Comparison of ENCODE assay signal across 2 worm cellular contexts in the genomic region with DNA sequence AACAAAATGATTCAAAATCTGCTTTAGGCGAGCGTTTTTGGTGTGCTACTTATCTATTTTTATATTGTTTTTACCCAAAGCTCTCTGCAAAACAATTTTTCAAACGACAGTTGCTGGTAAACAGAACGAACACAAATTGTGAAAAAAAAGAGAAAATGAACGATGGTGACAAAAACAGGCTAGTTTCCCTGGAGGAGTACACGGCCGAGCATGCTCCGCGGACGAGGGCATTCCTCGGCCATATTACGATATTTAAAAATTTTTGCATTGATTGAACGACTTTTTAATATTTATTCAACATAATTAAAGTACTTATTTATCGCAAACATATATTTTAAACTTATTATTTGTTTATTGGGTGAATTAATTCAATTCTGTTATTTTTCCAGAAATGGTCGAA.
TF ChIP-seq lines count a peak whose summit lies in the region.

Gene tpp-2 (minus strand): TSS at position 157 of the 400 bp plus-strand sequence.
Gene rbbp-5 (plus strand): TSS at position 390 of the 400 bp plus-strand sequence.

TF ChIP-seq in whole organism, L1 larva, 84 proteins besides CTCF, POLR2A, EP300 and RAD21 (continued from another document):
- TF ChIP-seq lir-3 (tag; optimal IDR thresholded peaks at IDR 0.05; lab: Kevin White, UChicago; ENCODE audit: poor library complexity) (peak; percentile 89), dsc-1 (tag; optimal IDR thresholded peaks at IDR 0.05; lab: Kevin White, UChicago) (peak; percentile 74), lin-35 (GFP tag; optimal IDR thresholded peaks at IDR 0.05; lab: Kevin White, UChicago) (peak; percentile 60 to 71), nhr-71 (tag; optimal IDR thresholded peaks at IDR 0.05; lab: Kevin White, UChicago) (peak; percentile 78), alr-1 (tag; optimal IDR thresholded peaks at IDR 0.05; lab: Kevin White, UChicago; ENCODE audit: borderline replicate concordance) (no peak), ces-1 (GFP tag; optimal IDR thresholded peaks at IDR 0.05; lab: Kevin White, UChicago) (no peak), grh-1 (GFP tag; IDR thresholded peaks at IDR 0.05; lab: Robert Waterston, UW) (no peak), unc-62 (GFP tag; optimal IDR thresholded peaks at IDR 0.05; lab: Kevin White, UChicago) (no peak), nhr-19 (GFP tag; conservative IDR thresholded peaks at IDR 0.05; lab: Robert Waterston, UW) (peak; percentile 59), nhr-90 (tag; optimal IDR thresholded peaks at IDR 0.05; lab: Kevin White, UChicago; ENCODE audit: poor library complexity) (peak; percentile 73), fkh-8 (tag; optimal IDR thresholded peaks at IDR 0.05; lab: Kevin White, UChicago) (peak; percentile 53), snu-23 (GFP tag; optimal IDR thresholded peaks at IDR 0.05; lab: Kevin White, UChicago) (peak; percentile 74), ztf-11 (tag; optimal IDR thresholded peaks at IDR 0.05; lab: Kevin White, UChicago) (peak in 1 of 2 experiments; percentile 82), nhr-20 (tag; optimal IDR thresholded peaks at IDR 0.05; lab: Kevin White, UChicago) (peak; percentile 66), pag-3 (tag; optimal IDR thresholded peaks at IDR 0.05; lab: Kevin White, UChicago; ENCODE audit: borderline replicate concordance, insufficient read depth) (no peak), efl-1 (optimal IDR thresholded peaks at IDR 0.05; lab: Kevin White, UChicago) (peak; percentile 70 to 75), efl-1 (GFP tag; optimal IDR thresholded peaks at IDR 0.05 in 1 of 2; lab: Kevin White, UChicago) (peak; percentile 71 to 96), C16A3.4 (tag; optimal IDR thresholded peaks at IDR 0.05; lab: Kevin White, UChicago) (peak; percentile 32), elt-3 (tag; optimal IDR thresholded peaks at IDR 0.05; lab: Kevin White, UChicago) (peak in 1 of 6 experiments; percentile 0), pqm-1 (tag; optimal IDR thresholded peaks at IDR 0.05; lab: Kevin White, UChicago) (no peak), mab-9 (GFP tag; IDR thresholded peaks at IDR 0.05; lab: Robert Waterston, UW) (0 out of 2 replicates have a peak, but pooled peaks have one; percentile 33), ceh-82 (tag; optimal IDR thresholded peaks at IDR 0.05; lab: Kevin White, UChicago) (peak; percentile 33 to 52 (median 42)), lin-14 (GFP tag; optimal IDR thresholded peaks at IDR 0.05; lab: Kevin White, UChicago) (peak; percentile 76), rnt-1 (tag; optimal IDR thresholded peaks at IDR 0.05; lab: Kevin White, UChicago) (peak; percentile 94), egl-13 (tag; optimal IDR thresholded peaks at IDR 0.05; lab: Kevin White, UChicago) (peak; percentile 42), nhr-85 (tag; lab: Kevin White, UChicago) (peak; percentile 82), mdl-1 (tag; optimal IDR thresholded peaks at IDR 0.05; lab: Kevin White, UChicago) (no peak), lin-13 (GFP tag; optimal IDR thresholded peaks at IDR 0.05; lab: Kevin White, UChicago) (peak; percentile 21), ceh-90 (tag; optimal IDR thresholded peaks at IDR 0.05; lab: Kevin White, UChicago) (peak; percentile 80), lin-39 (tag; optimal IDR thresholded peaks at IDR 0.05; lab: Kevin White, UChicago) (no peak), fkh-4 (tag; optimal IDR thresholded peaks at IDR 0.05; lab: Kevin White, UChicago; ENCODE audit: borderline replicate concordance) (peak; percentile 66), swsn-7 (tag; optimal IDR thresholded peaks at IDR 0.05; lab: Kevin White, UChicago) (peak; percentile 60), blmp-1 (tag; optimal IDR thresholded peaks at IDR 0.05; lab: Kevin White, UChicago) (peak; percentile 56), pax-3 (tag; optimal IDR thresholded peaks at IDR 0.05; lab: Kevin White, UChicago) (peak; percentile 45)
TF ChIP-seq in whole organism, L1 larva: peak in this region for 34.

TF ChIP-seq in whole organism, L3 larva, 47 proteins besides CTCF, POLR2A, EP300 and RAD21 (continued from another document):
- TF ChIP-seq nhr-12 (tag; optimal IDR thresholded peaks at IDR 0.05; lab: Kevin White, UChicago), result no peak
- TF ChIP-seq ceh-9 (tag; optimal IDR thresholded peaks at IDR 0.05; lab: Kevin White, UChicago), result no peak
- TF ChIP-seq ZK546.5 (tag; optimal IDR thresholded peaks at IDR 0.05; lab: Kevin White, UChicago), result no peak
- peak; percentile 5 for TF ChIP-seq lsy-12 (tag; optimal IDR thresholded peaks at IDR 0.05; lab: Kevin White, UChicago)
- TF ChIP-seq pha-4 (tag; optimal IDR thresholded peaks at IDR 0.05; lab: Kevin White, UChicago), result no peak
- TF ChIP-seq aly-2 (tag; optimal IDR thresholded peaks at IDR 0.05; lab: Kevin White, UChicago), result no peak
- no peak for TF ChIP-seq ztf-11 (tag; optimal IDR thresholded peaks at IDR 0.05; lab: Kevin White, UChicago)
- TF ChIP-seq snpc-4 (tag; optimal IDR thresholded peaks at IDR 0.05; lab: Kevin White, UChicago), result peak; percentile 61
- no peak for TF ChIP-seq jun-1 (tag; optimal IDR thresholded peaks at IDR 0.05; lab: Kevin White, UChicago)
- no peak for TF ChIP-seq eor-1 (tag; optimal IDR thresholded peaks at IDR 0.05; lab: Kevin White, UChicago)
- no peak for TF ChIP-seq nhr-67 (tag; optimal IDR thresholded peaks at IDR 0.05; lab: Kevin White, UChicago)
- TF ChIP-seq nhr-23 (tag; optimal IDR thresholded peaks at IDR 0.05; lab: Kevin White, UChicago), result no peak
- no peak for TF ChIP-seq elt-3 (tag; optimal IDR thresholded peaks at IDR 0.05; lab: Kevin White, UChicago)
- peak; percentile 37 for TF ChIP-seq elt-2 (tag; optimal IDR thresholded peaks at IDR 0.05; lab: Kevin White, UChicago)
- no peak for TF ChIP-seq tbx-2 (tag; optimal IDR thresholded peaks at IDR 0.05; lab: Kevin White, UChicago)
- no peak for TF ChIP-seq zag-1 (tag; optimal IDR thresholded peaks at IDR 0.05; lab: Kevin White, UChicago)
- TF ChIP-seq egl-5 (tag; optimal IDR thresholded peaks at IDR 0.05; lab: Kevin White, UChicago), result peak; percentile 25
- TF ChIP-seq nhr-237 (tag; optimal IDR thresholded peaks at IDR 0.05; lab: Kevin White, UChicago), result no peak
- no peak for TF ChIP-seq hmg-11 (tag; optimal IDR thresholded peaks at IDR 0.05; lab: Kevin White, UChicago)
- no peak for TF ChIP-seq fkh-2 (tag; optimal IDR thresholded peaks at IDR 0.05; lab: Kevin White, UChicago)
- TF ChIP-seq fos-1 (tag; optimal IDR thresholded peaks at IDR 0.05; lab: Kevin White, UChicago), result no peak
- no peak for TF ChIP-seq nhr-28 (tag; optimal IDR thresholded peaks at IDR 0.05; lab: Kevin White, UChicago)
